Fruit fly (Drosophila melanogaster): ENCODE results near the gene CG46307.

DNA sequence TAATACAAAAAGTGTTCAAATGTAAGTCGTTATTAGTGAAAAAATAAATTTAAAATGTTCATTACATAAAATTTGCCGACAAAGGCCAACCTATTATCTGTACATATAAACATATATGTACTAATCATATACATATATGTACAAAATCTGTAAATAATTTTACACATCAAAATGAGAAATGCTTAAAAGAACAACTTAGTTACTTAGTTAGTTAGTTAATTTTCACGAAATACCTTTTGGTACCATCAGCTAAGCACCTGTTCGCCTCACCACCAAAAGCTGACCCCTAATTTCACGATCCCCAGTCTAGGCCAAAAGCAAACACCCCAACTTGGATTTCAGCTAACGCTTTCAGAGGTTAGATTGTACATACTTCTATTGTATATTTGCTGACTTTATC lies 15.3 kb upstream of the CG46307 start, which contains the start of gene CG9259:
- no peak for TF ChIP-seq CG8478 (optimal IDR thresholded peaks at IDR 0.05)
- no peak for TF ChIP-seq CTCF (optimal IDR thresholded peaks at IDR 0.05)
